Worm (Caenorhabditis elegans) whole organism, L1 larva: ENCODE measurements around the gene glc-4.

ENCODE experiments used
- egl-13 ChIP-seq: sonication (generic microtip); optimal IDR thresholded peaks from 2 replicates; lab custom pipeline; 2016; ENCODE audit warnings: missing genotype, missing genetic modification reagents, missing genetic modification characterization, missing compliant biosample characterization
- elt-3 ChIP-seq, 6 experiments: fragments of 150-350 bp in 1 of 6; sonication (generic microtip); optimal IDR thresholded peaks; 2 replicates each; lab custom pipeline; 2017 to 2018; ENCODE audit warnings: missing biosample characterization in 6 of 6, missing genetic modification characterization in 6 of 6, inconsistent platforms in 1 of 6
- nhr-77 ChIP-seq: fragments of 150-350 bp; optimal IDR thresholded peaks from 2 replicates; lab custom pipeline; 2014; ENCODE audit warnings: missing biosample characterization, missing genetic modification characterization
- skn-1 ChIP-seq: fragments of 150-350 bp; optimal IDR thresholded peaks from 2 replicates; lab custom pipeline; 2014; ENCODE audit warnings: missing biosample characterization, missing genetic modification characterization
- unc-130 ChIP-seq: fragments of 150-350 bp; optimal IDR thresholded peaks from 2 replicates; lab custom pipeline; 2017; ENCODE audit warnings: missing biosample characterization, missing genetic modification characterization, inconsistent platforms
- unc-62 ChIP-seq: fragments of 150-350 bp; optimal IDR thresholded peaks from 2 replicates; lab custom pipeline; 2014; ENCODE audit warnings: missing biosample characterization, missing genetic modification reagents, missing genetic modification characterization
- unc-98 ChIP-seq: fragments of 200-800 bp; sonication (Bioruptor generic); IDR thresholded peaks from 2 replicates; pipeline ENCODE4 v1.3.6; 2022; ENCODE audit warnings: missing genetic modification characterization, missing compliant biosample characterization
- zag-1 ChIP-seq: fragments of 150-350 bp; optimal IDR thresholded peaks from 2 replicates; lab custom pipeline; 2014; ENCODE audit warnings: missing biosample characterization, missing genetic modification characterization
- ztf-11 ChIP-seq, 2 experiments: sonication (generic microtip); optimal IDR thresholded peaks; 2 replicates each; lab custom pipeline; 2016 to 2017; ENCODE audit warnings: missing genetic modification characterization in 2 of 2, missing biosample characterization in 1 of 2, missing compliant biosample characterization in 1 of 2

DNA sequence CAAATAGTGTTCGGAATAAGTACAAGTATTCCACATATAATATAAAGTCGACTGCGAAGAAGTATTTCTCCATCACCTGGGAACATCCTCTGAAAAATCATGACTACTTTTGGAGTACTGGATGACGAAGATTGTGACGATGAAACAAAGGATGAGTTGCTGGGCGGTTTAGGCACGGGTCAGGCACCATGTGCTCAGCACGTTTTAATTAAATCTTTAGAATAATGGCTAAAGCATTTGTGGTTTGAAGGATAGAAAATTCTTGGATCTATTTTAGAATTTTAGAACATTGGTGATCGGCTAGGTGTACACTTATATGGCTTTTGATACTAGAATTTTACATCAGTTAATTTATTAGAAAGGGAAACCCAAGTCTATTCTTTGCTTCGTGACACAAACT, 12.4 kb upstream of the glc-4 start, which contains the start of gene C27H5.6:
- no peak for TF ChIP-seq skn-1 (tag; lab: Kevin White, UChicago)
- no peak for TF ChIP-seq elt-3 (tag; optimal IDR thresholded peaks at IDR 0.05; lab: Kevin White, UChicago)
- no peak for TF ChIP-seq nhr-77
- TF ChIP-seq unc-130: no peak
- no peak for TF ChIP-seq ztf-11 (tag; optimal IDR thresholded peaks at IDR 0.05; lab: Kevin White, UChicago)
- TF ChIP-seq unc-98: no peak
- TF ChIP-seq zag-1 (tag; lab: Kevin White, UChicago): no peak
- no peak for TF ChIP-seq unc-62 (GFP tag; lab: Kevin White, UChicago)
- no peak for TF ChIP-seq egl-13 (tag; lab: Kevin White, UChicago)
